Worm (Caenorhabditis elegans) whole organism, L4 larva: ENCODE data around the gene F17E9.4.

Experiments used
- F37D6.2 ChIP-seq: sonication (generic microtip); optimal IDR thresholded peaks from 2 replicates; lab custom pipeline; 2016; ENCODE audit warnings: mild to moderate bottlenecking, missing genetic modification characterization, missing compliant biosample characterization
- R02D3.7 ChIP-seq: fragments of 150-350 bp; sonication (generic microtip); optimal IDR thresholded peaks from 3 replicates; lab custom pipeline; 2014; ENCODE audit warnings: missing biosample characterization, missing genetic modification characterization
- Y5F2A.4 ChIP-seq: fragments of 200-800 bp; sonication (Bioruptor generic); optimal IDR thresholded peaks from 2 replicates; lab custom pipeline; 2018; ENCODE audit warnings: mild to moderate bottlenecking, missing genetic modification characterization, missing compliant biosample characterization
- Y75B8A.6 ChIP-seq: fragments of 200-800 bp; sonication (Bioruptor generic); IDR thresholded peaks from 2 replicates; pipeline ENCODE4 v1.3.6; 2022; ENCODE audit warnings: missing genetic modification reagents, missing genetic modification characterization, missing compliant biosample characterization
- ZK546.5 ChIP-seq, 2 experiments: sonication (generic microtip); optimal IDR thresholded peaks; 2 replicates each; lab custom pipeline; 2017; ENCODE audit warnings: missing biosample characterization in 2 of 2, missing genetic modification characterization in 2 of 2
- aly-2 ChIP-seq: sonication (generic microtip); optimal IDR thresholded peaks from 2 replicates; lab custom pipeline; 2018; ENCODE audit warnings: missing biosample characterization, missing genetic modification characterization
- ama-1 ChIP-seq: fragments of 150-350 bp; optimal IDR thresholded peaks from 2 replicates; lab custom pipeline; 2014; ENCODE audit warnings: inconsistent platforms, mixed read lengths
- attf-4 ChIP-seq: sonication (generic microtip); optimal IDR thresholded peaks from 3 replicates; lab custom pipeline; 2017; ENCODE audit warnings: missing biosample characterization, missing genetic modification characterization
- ceh-20 ChIP-seq: fragments of 200-800 bp; sonication (Bioruptor generic); IDR thresholded peaks from 2 replicates; pipeline ENCODE4 v1.3.6; 2022; ENCODE audit warnings: missing genetic modification reagents, missing genetic modification characterization, missing compliant biosample characterization
- ceh-32 ChIP-seq: sonication (generic microtip); optimal IDR thresholded peaks from 2 replicates; lab custom pipeline; 2016; ENCODE audit warnings: mild to moderate bottlenecking, missing genetic modification characterization, missing compliant biosample characterization; ENCODE audit not compliant: poor library complexity
- ceh-44 ChIP-seq: fragments of 200-800 bp; sonication (Bioruptor generic); IDR thresholded peaks from 2 replicates; pipeline ENCODE4 v1.3.6; 2022; ENCODE audit warnings: missing genetic modification reagents, missing genetic modification characterization, missing compliant biosample characterization
- ceh-62 ChIP-seq: sonication (generic microtip); optimal IDR thresholded peaks from 2 replicates; lab custom pipeline; 2017; ENCODE audit warnings: missing biosample characterization, missing genetic modification characterization
- ces-1 ChIP-seq: fragments of 150-350 bp; sonication (generic microtip); optimal IDR thresholded peaks from 4 replicates; lab custom pipeline; 2014; ENCODE audit warnings: missing biosample characterization, missing genetic modification reagents, missing genetic modification characterization
- ctbp-1 ChIP-seq: fragments of 200-800 bp; sonication (Bioruptor generic); IDR thresholded peaks from 2 replicates; pipeline ENCODE4 v1.3.6; 2022; ENCODE audit warnings: missing genetic modification reagents, missing genetic modification characterization, missing compliant biosample characterization
- daf-12 ChIP-seq: fragments of 150-350 bp; optimal IDR thresholded peaks from 2 replicates; lab custom pipeline; 2014; ENCODE audit warnings: missing biosample characterization, missing genetic modification reagents, missing genetic modification characterization
- daf-8 ChIP-seq: fragments of 200-800 bp; sonication (Bioruptor generic); IDR thresholded peaks from 2 replicates; pipeline ENCODE4 v1.3.6; 2022; ENCODE audit warnings: missing genetic modification characterization, missing compliant biosample characterization
- dmd-6 ChIP-seq: fragments of 200-800 bp; sonication (Bioruptor generic); IDR thresholded peaks from 2 replicates; pipeline ENCODE4 v1.3.6; 2022; ENCODE audit warnings: missing genetic modification reagents, missing genetic modification characterization, missing compliant biosample characterization
- dmd-8 ChIP-seq: fragments of 200-800 bp; sonication (Bioruptor generic); IDR thresholded peaks from 2 replicates; pipeline ENCODE4 v1.3.6; 2022; ENCODE audit warnings: missing genetic modification characterization, missing compliant biosample characterization
- dmd-9 ChIP-seq: fragments of 200-800 bp; sonication (Bioruptor generic); IDR thresholded peaks from 2 replicates; pipeline ENCODE4 v1.3.6; 2022; ENCODE audit warnings: missing genetic modification reagents, missing genetic modification characterization, missing compliant biosample characterization
- dve-1 ChIP-seq: sonication (generic microtip); optimal IDR thresholded peaks from 2 replicates; lab custom pipeline; 2017; ENCODE audit warnings: antibody characterized with exemption, mild to moderate bottlenecking, missing genetic modification characterization, missing compliant biosample characterization; ENCODE audit not compliant: insufficient read depth
- egl-27 ChIP-seq: sonication (generic microtip); optimal IDR thresholded peaks from 3 replicates; lab custom pipeline; 2017; ENCODE audit warnings: missing biosample characterization, missing genetic modification reagents, missing genetic modification characterization
- egl-43 ChIP-seq: fragments of 200-800 bp; sonication (Bioruptor generic); IDR thresholded peaks from 2 replicates; pipeline ENCODE4 v1.3.6; 2022; ENCODE audit warnings: missing genetic modification reagents, missing genetic modification characterization, missing compliant biosample characterization
- fkh-10 ChIP-seq: fragments of 150-350 bp; optimal IDR thresholded peaks from 2 replicates; lab custom pipeline; 2014; ENCODE audit warnings: missing biosample characterization, missing genetic modification reagents, missing genetic modification characterization
- hlh-11 ChIP-seq: fragments of 200-800 bp; sonication (Bioruptor generic); optimal IDR thresholded peaks from 2 replicates; lab custom pipeline; 2018; ENCODE audit warnings: mild to moderate bottlenecking, missing genetic modification characterization, missing compliant biosample characterization
- hlh-30 ChIP-seq: sonication (generic microtip); optimal IDR thresholded peaks from 2 replicates; lab custom pipeline; 2017; ENCODE audit warnings: antibody characterized with exemption, mild to moderate bottlenecking, missing genetic modification characterization, missing compliant biosample characterization; ENCODE audit not compliant: insufficient read depth
- jun-1 ChIP-seq: fragments of 150-350 bp; optimal IDR thresholded peaks from 2 replicates; lab custom pipeline; 2014; ENCODE audit warnings: missing biosample characterization, missing genetic modification reagents, missing genetic modification characterization
- lin-1 ChIP-seq: fragments of 200-800 bp; sonication (Bioruptor generic); IDR thresholded peaks from 2 replicates; pipeline ENCODE4 v1.3.6; 2022; ENCODE audit warnings: missing genetic modification reagents, missing genetic modification characterization, missing compliant biosample characterization
- lin-29 ChIP-seq: fragments of 200-800 bp; sonication (Bioruptor generic); IDR thresholded peaks from 2 replicates; pipeline ENCODE4 v1.3.6; 2022; ENCODE audit warnings: missing genetic modification reagents, missing genetic modification characterization, missing compliant biosample characterization
- lin-38 ChIP-seq: fragments of 200-800 bp; sonication (Bioruptor generic); IDR thresholded peaks from 2 replicates; pipeline ENCODE4 v1.3.6; 2022; ENCODE audit warnings: missing genetic modification reagents, missing genetic modification characterization, missing compliant biosample characterization
- lsy-2 ChIP-seq, 2 experiments: fragments of 150-350 bp in 1 of 2; sonication (generic microtip) in 1 of 2; optimal IDR thresholded peaks; 2 replicates each; lab custom pipeline; 2014 to 2017; ENCODE audit warnings: missing biosample characterization in 2 of 2, missing genetic modification characterization in 2 of 2
- madf-5 ChIP-seq, 2 experiments: fragments of 200-800 bp; sonication (Bioruptor generic); IDR thresholded peaks; 2 replicates each; pipeline ENCODE4 v1.3.6; 2022; ENCODE audit warnings: missing compliant biosample characterization in 2 of 2, missing genetic modification characterization in 2 of 2
- mxl-2 ChIP-seq: fragments of 200-800 bp; sonication (Bioruptor generic); conservative IDR thresholded peaks from 2 replicates; pipeline ENCODE4 v1.3.6; 2022; ENCODE audit warnings: missing genetic modification reagents, missing genetic modification characterization, missing compliant biosample characterization
- mxl-3 ChIP-seq: fragments of 200-800 bp; sonication (Bioruptor generic); optimal IDR thresholded peaks from 2 replicates; lab custom pipeline; 2018; ENCODE audit warnings: mild to moderate bottlenecking, missing genetic modification characterization, missing compliant biosample characterization
- nhr-237 ChIP-seq: sonication (generic microtip); optimal IDR thresholded peaks from 2 replicates; lab custom pipeline; 2017; ENCODE audit warnings: missing biosample characterization, missing genetic modification characterization
- nhr-25 ChIP-seq: sonication (generic microtip); optimal IDR thresholded peaks from 2 replicates; lab custom pipeline; 2017; ENCODE audit warnings: missing genetic modification characterization, mild to moderate bottlenecking, missing compliant biosample characterization, antibody characterized with exemption, moderate library complexity, borderline replicate concordance; ENCODE audit not compliant: insufficient read depth
- nhr-41 ChIP-seq: fragments of 200-800 bp; sonication (Bioruptor generic); IDR thresholded peaks from 2 replicates; pipeline ENCODE4 v1.3.6; 2022; ENCODE audit warnings: missing genetic modification reagents, missing genetic modification characterization, missing compliant biosample characterization
- nhr-42 ChIP-seq: fragments of 200-800 bp; sonication (Bioruptor generic); IDR thresholded peaks from 2 replicates; pipeline ENCODE4 v1.3.6; 2022; ENCODE audit warnings: missing genetic modification characterization, missing compliant biosample characterization
- nhr-48 ChIP-seq: sonication (generic microtip); optimal IDR thresholded peaks from 2 replicates; lab custom pipeline; 2016; ENCODE audit warnings: mild to moderate bottlenecking, missing genetic modification characterization, missing compliant biosample characterization
- nhr-6 ChIP-seq: fragments of 150-350 bp; optimal IDR thresholded peaks from 2 replicates; lab custom pipeline; 2014; ENCODE audit warnings: missing biosample characterization, missing genetic modification characterization
- rbr-2 ChIP-seq: sonication (generic microtip); optimal IDR thresholded peaks from 2 replicates; lab custom pipeline; 2016; ENCODE audit warnings: missing genotype, missing genetic modification characterization, missing compliant biosample characterization
- saeg-2 ChIP-seq: fragments of 200-800 bp; sonication (Bioruptor generic); IDR thresholded peaks from 2 replicates; pipeline ENCODE4 v1.3.6; 2022; ENCODE audit warnings: missing genetic modification reagents, missing genetic modification characterization, missing compliant biosample characterization
- sdz-12 ChIP-seq: fragments of 200-800 bp; sonication (Bioruptor generic); optimal IDR thresholded peaks from 2 replicates; lab custom pipeline; 2018; ENCODE audit warnings: mild to moderate bottlenecking, missing genetic modification characterization, missing compliant biosample characterization
- skn-1 ChIP-seq: fragments of 150-350 bp; optimal IDR thresholded peaks from 2 replicates; lab custom pipeline; 2014; ENCODE audit warnings: missing biosample characterization, missing genetic modification characterization
- tag-97 ChIP-seq: fragments of 200-800 bp; sonication (Bioruptor generic); IDR thresholded peaks from 2 replicates; pipeline ENCODE4 v1.3.6; 2022; ENCODE audit warnings: missing genetic modification characterization, missing compliant biosample characterization
- unc-130 ChIP-seq: sonication (generic microtip); optimal IDR thresholded peaks from 2 replicates; lab custom pipeline; 2016; ENCODE audit warnings: missing genetic modification reagents, missing genetic modification characterization, missing compliant biosample characterization
- unc-39 ChIP-seq: sonication (generic microtip); optimal IDR thresholded peaks from 2 replicates; lab custom pipeline; 2017; ENCODE audit warnings: missing biosample characterization, missing genetic modification characterization
- unc-62 ChIP-seq, 3 experiments: fragments of 150-350 bp in 1 of 3; sonication (generic microtip); optimal IDR thresholded peaks in 2 of 3; peaks in 1 of 3; 1 replicate in 1 of 3; 2 replicates in 2 of 3; lab custom pipeline; 2014 to 2017; ENCODE audit warnings: missing biosample characterization in 3 of 3, missing genetic modification characterization in 3 of 3, missing genetic modification reagents in 3 of 3, missing genotype in 1 of 3
- zag-1 ChIP-seq: fragments of 150-350 bp; optimal IDR thresholded peaks from 2 replicates; lab custom pipeline; 2014; ENCODE audit warnings: missing biosample characterization, missing genetic modification characterization
- zfp-2 ChIP-seq: sonication (generic microtip); optimal IDR thresholded peaks from 2 replicates; lab custom pipeline; 2016; ENCODE audit warnings: mild to moderate bottlenecking, missing genetic modification characterization, missing compliant biosample characterization
- zip-11 ChIP-seq: fragments of 200-800 bp; sonication (Bioruptor generic); IDR thresholded peaks from 2 replicates; pipeline ENCODE4 v1.3.6; 2022; ENCODE audit warnings: missing genetic modification characterization, missing compliant biosample characterization

Gene F17E9.4

DNA sequence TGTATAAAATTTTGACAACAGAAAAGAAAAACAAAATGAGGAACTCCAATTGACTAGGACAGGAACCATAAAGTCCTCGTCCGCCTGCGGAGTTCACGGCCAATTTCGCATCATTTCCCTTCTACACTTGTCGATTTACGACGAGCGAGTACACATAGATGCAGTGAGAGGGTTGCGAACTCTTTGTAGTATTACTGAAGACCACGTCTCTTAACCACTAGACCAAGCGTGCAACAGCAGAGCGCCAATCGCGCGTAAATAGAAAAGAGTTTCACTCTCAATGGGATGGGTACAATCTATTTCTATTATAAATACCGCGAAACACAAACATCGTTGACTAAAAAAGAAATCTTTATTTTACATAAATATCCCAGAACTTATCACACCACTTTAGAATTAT is 27.2 kb downstream of the F17E9.4 start (continued):
- TF ChIP-seq saeg-2 (GFP tag; lab: Robert Waterston, UW) (no peak), zfp-2 (tag; lab: Kevin White, UChicago) (peak; percentile 21), unc-62 (GFP tag; optimal IDR thresholded peaks at IDR 0.05 in 1 of 2; lab: Kevin White, UChicago) (no peak), unc-62 (tag; optimal IDR thresholded peaks at IDR 0.05; lab: Kevin White, UChicago) (no peak), tag-97 (no peak), nhr-237 (tag; lab: Kevin White, UChicago) (no peak), lin-1 (0 out of 2 replicates have a peak, but pooled peaks have one; percentile 49), mxl-2 (GFP tag; lab: Robert Waterston, UW) (no peak), ceh-32 (tag; lab: Kevin White, UChicago) (no peak), ceh-62 (no peak), dmd-9 (GFP tag; lab: Robert Waterston, UW) (peak; percentile 68; the same call in 1 of the 2 replicates), ama-1 (lab: Kevin White, UChicago) (peak; percentile 60), madf-5 (GFP tag; IDR thresholded peaks at IDR 0.05; lab: Robert Waterston, UW) (peak; percentile 78 to 86; a peak in 3 of 4 replicates), rbr-2 (tag; lab: Kevin White, UChicago) (peak; percentile 79), daf-12 (tag; lab: Kevin White, UChicago) (no peak), F37D6.2 (tag; lab: Kevin White, UChicago) (peak; percentile 45), ces-1 (GFP tag; lab: Kevin White, UChicago) (no peak), nhr-41 (GFP tag; lab: Robert Waterston, UW) (peak; percentile 21; the same call in 1 of the 2 replicates), lsy-2 (tag; optimal IDR thresholded peaks at IDR 0.05; lab: Kevin White, UChicago) (peak in 1 of 2 experiments; percentile 4), attf-4 (tag; lab: Kevin White, UChicago) (no peak), nhr-6 (tag; lab: Kevin White, UChicago) (peak; percentile 14), daf-8 (GFP tag; lab: Robert Waterston, UW) (no peak), egl-43 (GFP tag; lab: Robert Waterston, UW) (peak; percentile 84), lin-29 (GFP tag; lab: Robert Waterston, UW) (no peak), lin-38 (GFP tag; lab: Robert Waterston, UW) (peak; percentile 79), jun-1 (tag; lab: Kevin White, UChicago) (peak; percentile 50), ceh-44 (GFP tag; lab: Robert Waterston, UW) (0 out of 2 replicates have a peak, but pooled peaks have one; percentile 47), ZK546.5 (tag; optimal IDR thresholded peaks at IDR 0.05; lab: Kevin White, UChicago) (no peak), dve-1 (tag; lab: Kevin White, UChicago) (peak; percentile 76), nhr-42 (GFP tag; lab: Robert Waterston, UW) (peak; percentile 76), fkh-10 (GFP tag; lab: Kevin White, UChicago) (no peak), sdz-12 (GFP tag; lab: Kevin White, UChicago) (no peak), skn-1 (no peak), egl-27 (tag; lab: Kevin White, UChicago) (no peak), unc-39 (no peak), ctbp-1 (GFP tag; lab: Robert Waterston, UW) (peak; percentile 77; the same call in 1 of the 2 replicates), mxl-3 (GFP tag; lab: Kevin White, UChicago) (peak; percentile 45), zag-1 (tag; lab: Kevin White, UChicago) (no peak), nhr-25 (no peak), hlh-30 (tag; lab: Kevin White, UChicago) (peak; percentile 64), aly-2 (tag; lab: Kevin White, UChicago) (no peak), Y5F2A.4 (GFP tag; lab: Kevin White, UChicago) (peak; percentile 62), unc-130 (GFP tag; lab: Kevin White, UChicago) (peak; percentile 71), Y75B8A.6 (GFP tag; lab: Robert Waterston, UW) (0 out of 2 replicates have a peak, but pooled peaks have one; percentile 73), dmd-8 (GFP tag; lab: Robert Waterston, UW) (peak; percentile 67; the same call in 1 of the 2 replicates), R02D3.7 (tag; lab: Kevin White, UChicago) (peak; percentile 77), dmd-6 (GFP tag; lab: Robert Waterston, UW) (peak; percentile 74), ceh-20 (peak; percentile 57; the same call in 1 of the 2 replicates), hlh-11 (tag; lab: Kevin White, UChicago) (peak; percentile 67), nhr-48 (peak; percentile 46), zip-11 (peak; percentile 54; the same call in 1 of the 2 replicates)
